Worm (Caenorhabditis elegans) whole organism, late embryonic: Measurements from ENCODE around the gene srxa-9.

Experiments
- K09A11.1 ChIP-seq: sonication (generic microtip); optimal IDR thresholded peaks from 2 replicates; lab custom pipeline; 2017; ENCODE audit warnings: antibody characterized with exemption, mild to moderate bottlenecking, missing genetic modification characterization, missing compliant biosample characterization; ENCODE audit not compliant: insufficient read depth
- T23F11.4 ChIP-seq: fragments of 200-800 bp; sonication (Bioruptor generic); optimal IDR thresholded peaks from 2 replicates; lab custom pipeline; 2018; ENCODE audit warnings: mild to moderate bottlenecking, missing genetic modification characterization, missing compliant biosample characterization
- ceh-22 ChIP-seq: sonication (generic microtip); optimal IDR thresholded peaks from 2 replicates; lab custom pipeline; 2017; ENCODE audit warnings: missing biosample characterization, missing genetic modification characterization
- ceh-24 ChIP-seq: sonication (generic microtip); optimal IDR thresholded peaks from 2 replicates; lab custom pipeline; 2016; ENCODE audit warnings: mild to moderate bottlenecking, missing genetic modification characterization, missing compliant biosample characterization
- ceh-30 ChIP-seq: fragments of 150-350 bp; optimal IDR thresholded peaks from 2 replicates; lab custom pipeline; 2014; ENCODE audit warnings: missing biosample characterization, missing genetic modification characterization
- ceh-31 ChIP-seq: sonication (generic microtip); optimal IDR thresholded peaks from 2 replicates; lab custom pipeline; 2016; ENCODE audit warnings: missing genetic modification characterization, missing compliant biosample characterization
- ceh-34 ChIP-seq: sonication (generic microtip); optimal IDR thresholded peaks from 2 replicates; lab custom pipeline; 2016; ENCODE audit warnings: mild to moderate bottlenecking, missing genetic modification characterization, missing compliant biosample characterization
- ceh-45 ChIP-seq: fragments of 200-800 bp; sonication (Bioruptor generic); IDR thresholded peaks from 2 replicates; pipeline ENCODE4 v1.3.6; 2022; ENCODE audit warnings: missing genetic modification reagents, missing genetic modification characterization, missing compliant biosample characterization
- ceh-6 ChIP-seq: fragments of 200-800 bp; sonication (Bioruptor generic); optimal IDR thresholded peaks from 2 replicates; lab custom pipeline; 2018; ENCODE audit warnings: mild to moderate bottlenecking, missing genetic modification characterization, missing compliant biosample characterization
- ceh-9 ChIP-seq: sonication (generic microtip); optimal IDR thresholded peaks from 2 replicates; lab custom pipeline; 2016; ENCODE audit warnings: mild to moderate bottlenecking, missing genetic modification characterization, inconsistent platforms, missing compliant biosample characterization
- che-1 ChIP-seq: sonication (generic microtip); optimal IDR thresholded peaks from 2 replicates; lab custom pipeline; 2016; ENCODE audit warnings: mild to moderate bottlenecking, missing genetic modification characterization, missing compliant biosample characterization
- hlh-30 ChIP-seq: sonication (generic microtip); optimal IDR thresholded peaks from 2 replicates; lab custom pipeline; 2017; ENCODE audit warnings: antibody characterized with exemption, missing genetic modification characterization, missing compliant biosample characterization; ENCODE audit not compliant: insufficient read depth
- hlh-6 ChIP-seq: sonication (generic microtip); optimal IDR thresholded peaks from 2 replicates; lab custom pipeline; 2016; ENCODE audit warnings: missing genotype, missing genetic modification characterization, missing compliant biosample characterization
- hlh-8 ChIP-seq: sonication (generic microtip); optimal IDR thresholded peaks from 2 replicates; lab custom pipeline; 2016; ENCODE audit warnings: missing genotype, missing genetic modification characterization, missing compliant biosample characterization
- mec-3 ChIP-seq: sonication (generic microtip); optimal IDR thresholded peaks from 2 replicates; lab custom pipeline; 2016; ENCODE audit warnings: borderline replicate concordance, missing genetic modification characterization, missing compliant biosample characterization
- nfya-1 ChIP-seq: sonication (generic microtip); optimal IDR thresholded peaks from 2 replicates; lab custom pipeline; 2017; ENCODE audit warnings: missing genetic modification characterization, mild to moderate bottlenecking, missing compliant biosample characterization, antibody characterized with exemption, moderate library complexity
- nhr-11 ChIP-seq: fragments of 150-350 bp; optimal IDR thresholded peaks from 2 replicates; lab custom pipeline; 2014; ENCODE audit warnings: missing biosample characterization, missing genetic modification characterization
- odd-2 ChIP-seq: sonication (generic microtip); optimal IDR thresholded peaks from 2 replicates; lab custom pipeline; 2017; ENCODE audit warnings: antibody characterized with exemption, mild to moderate bottlenecking, missing genetic modification characterization, missing compliant biosample characterization
- pat-9 ChIP-seq: fragments of 200-800 bp; sonication (Bioruptor generic); optimal IDR thresholded peaks from 2 replicates; lab custom pipeline; 2018; ENCODE audit warnings: mild to moderate bottlenecking, missing genetic modification characterization, moderate library complexity, missing compliant biosample characterization
- pax-1 ChIP-seq: fragments of 150-350 bp; optimal IDR thresholded peaks from 2 replicates; lab custom pipeline; 2014; ENCODE audit warnings: missing biosample characterization, missing genetic modification characterization
- pha-4 ChIP-seq: fragments of 150-350 bp; optimal IDR thresholded peaks from 2 replicates; lab custom pipeline; 2018; ENCODE audit warnings: missing biosample characterization, missing genetic modification reagents, missing genetic modification characterization
- ref-2 ChIP-seq: sonication (generic microtip); optimal IDR thresholded peaks from 2 replicates; lab custom pipeline; 2016; ENCODE audit warnings: missing genetic modification characterization, missing compliant biosample characterization
- rnt-1 ChIP-seq: sonication (generic microtip); optimal IDR thresholded peaks from 2 replicates; lab custom pipeline; 2016; ENCODE audit warnings: missing genetic modification characterization, missing compliant biosample characterization
- sdc-2 ChIP-seq: sonication (generic microtip); optimal IDR thresholded peaks from 2 replicates; lab custom pipeline; 2016; ENCODE audit warnings: missing genotype, missing genetic modification characterization, missing compliant biosample characterization
- sox-2 ChIP-seq: fragments of 200-800 bp; sonication (Bioruptor generic); IDR thresholded peaks from 2 replicates; pipeline ENCODE4 v1.3.6; 2022; ENCODE audit warnings: missing genetic modification reagents, missing genetic modification characterization, missing compliant biosample characterization
- sox-4 ChIP-seq: sonication (generic microtip); optimal IDR thresholded peaks from 2 replicates; lab custom pipeline; 2017; ENCODE audit warnings: mild to moderate bottlenecking, missing genetic modification characterization, inconsistent platforms, missing compliant biosample characterization
- syd-9 ChIP-seq: sonication (generic microtip); optimal IDR thresholded peaks from 2 replicates; lab custom pipeline; 2016; ENCODE audit warnings: mild to moderate bottlenecking, missing genetic modification characterization, moderate library complexity, missing compliant biosample characterization
- tbx-2 ChIP-seq: sonication (generic microtip); optimal IDR thresholded peaks from 2 replicates; lab custom pipeline; 2016; ENCODE audit warnings: missing genetic modification characterization, missing compliant biosample characterization
- ttx-3 ChIP-seq: sonication (generic microtip); optimal IDR thresholded peaks from 2 replicates; lab custom pipeline; 2016; ENCODE audit warnings: missing genetic modification reagents, missing genetic modification characterization, missing compliant biosample characterization
- unc-3 ChIP-seq, 2 experiments: fragments of 200-800 bp in 1 of 2; sonication (Bioruptor generic) in 1 of 2; sonication (generic microtip) in 1 of 2; conservative IDR thresholded peaks in 1 of 2; optimal IDR thresholded peaks in 1 of 2; 2 replicates each; pipeline versions ENCODE4 v1.3.6 to Lab custom; 2016 to 2022; ENCODE audit warnings: missing compliant biosample characterization in 2 of 2, missing genetic modification characterization in 2 of 2, missing genetic modification reagents in 1 of 2
- unc-42 ChIP-seq: sonication (generic microtip); optimal IDR thresholded peaks from 2 replicates; lab custom pipeline; 2016; ENCODE audit warnings: missing genotype, missing genetic modification characterization, missing compliant biosample characterization
- unc-55 ChIP-seq: sonication (generic microtip); optimal IDR thresholded peaks from 2 replicates; lab custom pipeline; 2017; ENCODE audit warnings: missing biosample characterization, missing genetic modification reagents, missing genetic modification characterization

The srxa-9 gene

DNA sequence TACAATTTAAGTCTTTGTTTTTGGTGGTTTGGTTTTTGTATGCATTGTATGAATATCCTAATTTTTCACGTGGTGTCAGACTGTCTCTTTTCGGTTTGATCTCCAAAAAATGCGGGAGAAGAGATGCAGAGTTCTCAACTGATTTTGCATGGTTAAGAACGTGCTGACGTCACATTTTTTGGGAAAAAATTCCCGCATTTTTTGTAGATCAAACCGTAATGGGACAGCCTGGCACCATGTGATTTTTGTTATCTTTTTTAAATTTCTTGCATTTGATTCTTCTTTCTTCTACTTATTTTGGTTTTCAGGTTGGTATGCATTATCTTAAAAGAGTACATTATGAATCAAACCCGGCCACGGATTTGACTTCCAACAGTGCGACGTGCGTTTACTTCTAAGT is 25.5 kb upstream of the srxa-9 start, which contains the start of gene ZK662.5:
TSS of gene ZK662.5 (plus strand) at position 301 of the 400 bp plus-strand sequence.
- no peak for TF ChIP-seq ceh-31 (tag; lab: Kevin White, UChicago)
- no peak for TF ChIP-seq pax-1
- no peak for TF ChIP-seq ttx-3 (tag; lab: Kevin White, UChicago)
- no peak for TF ChIP-seq unc-55 (GFP tag; lab: Kevin White, UChicago)
- no peak for TF ChIP-seq odd-2 (tag; lab: Kevin White, UChicago)

DNA sequence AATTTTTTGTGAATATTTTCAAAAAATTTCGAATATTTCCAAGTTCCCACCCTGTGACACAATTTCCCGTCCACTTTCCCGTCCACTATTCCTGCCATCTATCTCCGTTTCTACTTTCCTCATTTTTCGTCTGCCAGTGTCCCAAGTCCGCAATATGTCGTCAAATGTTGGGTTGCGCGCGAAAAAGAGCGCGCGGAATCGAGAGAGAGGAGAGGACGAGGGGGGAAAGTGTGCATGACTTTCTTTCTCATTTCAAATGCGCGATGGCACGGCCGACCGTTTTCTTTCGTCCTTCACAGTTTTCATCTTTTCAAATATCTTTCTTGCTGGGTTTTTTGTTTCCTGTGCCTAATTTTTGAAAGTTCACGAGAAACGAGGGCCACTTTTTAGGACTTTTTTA is 21.8 kb upstream of the srxa-9 start:
- TF ChIP-seq nfya-1 (tag; lab: Kevin White, UChicago) (peak; percentile 54), nhr-11 (tag; lab: Kevin White, UChicago) (no peak), ceh-24 (tag; lab: Kevin White, UChicago) (no peak), sdc-2 (tag; lab: Kevin White, UChicago) (peak; percentile 62), tbx-2 (peak; percentile 2), hlh-30 (tag; lab: Kevin White, UChicago) (peak; percentile 67)

DNA sequence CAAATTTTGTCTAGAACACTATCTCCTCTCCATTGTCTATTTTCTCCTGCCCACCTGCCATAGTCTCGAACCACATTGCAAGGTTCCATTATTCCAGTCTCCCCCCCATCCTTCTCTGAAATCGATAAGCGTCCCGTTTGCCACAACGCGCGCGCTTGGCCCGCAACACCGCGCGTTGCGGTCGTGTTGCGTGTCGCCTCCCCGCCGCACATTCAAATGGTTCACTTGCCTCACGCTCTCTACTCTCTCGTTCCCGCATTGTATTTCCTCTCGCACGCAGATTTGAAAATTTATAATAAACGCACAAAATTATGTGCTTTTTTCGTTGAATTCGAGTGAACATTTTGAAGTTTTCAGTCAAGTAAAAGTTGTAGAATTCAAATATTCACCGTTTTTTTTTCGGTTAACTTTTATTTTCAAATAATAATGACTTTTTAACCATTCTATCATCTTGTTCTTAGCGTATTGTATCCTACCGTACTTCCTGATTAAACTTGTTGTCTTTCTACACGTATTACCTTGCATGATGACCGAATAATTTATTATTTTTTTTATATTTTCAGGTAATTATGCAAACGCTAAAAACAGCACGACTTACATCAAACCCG is 21.1 kb upstream of the srxa-9 start, which contains the start of gene lin-15B:
TSS of gene lin-15B (plus strand) at position 558 of the 608 bp plus-strand sequence.
- TF ChIP-seq ceh-45 (GFP tag; lab: Robert Waterston, UW) = no peak
- TF ChIP-seq mec-3 (tag; lab: Kevin White, UChicago) = no peak
- no peak for TF ChIP-seq pat-9 (tag; lab: Kevin White, UChicago)
- TF ChIP-seq ceh-30 = no peak
- TF ChIP-seq odd-2 (tag; lab: Kevin White, UChicago) = no peak
- no peak for TF ChIP-seq ceh-22 (tag; lab: Kevin White, UChicago)
- TF ChIP-seq syd-9 (tag; lab: Kevin White, UChicago) = peak; percentile 16
- no peak for TF ChIP-seq ref-2 (tag; lab: Kevin White, UChicago)
- peak; percentile 7 for TF ChIP-seq ceh-34 (tag; lab: Kevin White, UChicago)
- TF ChIP-seq hlh-6 = no peak
- TF ChIP-seq unc-55 (GFP tag; lab: Kevin White, UChicago) = no peak
- TF ChIP-seq unc-42 (tag; lab: Kevin White, UChicago) = no peak
- peak; percentile 19 for TF ChIP-seq sdc-2 (tag; lab: Kevin White, UChicago)
- TF ChIP-seq hlh-8 (tag; lab: Kevin White, UChicago) = no peak
- TF ChIP-seq rnt-1 = peak; percentile 25
- TF ChIP-seq ceh-31 (tag; lab: Kevin White, UChicago) = peak; percentile 58

DNA sequence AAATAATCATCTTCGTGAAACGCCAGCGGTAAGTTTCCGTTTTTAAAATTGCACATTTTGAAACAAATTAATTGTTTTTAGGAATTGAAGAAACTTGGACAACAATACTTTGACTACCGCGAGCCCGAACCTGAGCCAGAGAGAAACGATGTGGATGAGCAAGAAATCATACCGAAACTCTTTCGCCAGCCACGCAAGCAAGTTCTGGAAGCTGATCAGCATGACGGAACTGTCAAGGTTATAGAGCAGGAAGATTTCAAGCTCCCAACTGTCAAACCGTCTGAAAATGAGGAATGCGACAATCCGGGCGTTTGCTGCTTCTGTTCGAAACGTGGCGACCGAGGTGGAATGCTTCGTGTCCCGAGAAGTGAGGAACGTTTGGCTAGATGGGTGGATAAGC is 16.5 kb upstream of the srxa-9 start:
- TF ChIP-seq hlh-8 (tag; lab: Kevin White, UChicago) (no peak), hlh-30 (tag; lab: Kevin White, UChicago) (no peak), sox-2 (no peak), unc-55 (GFP tag; lab: Kevin White, UChicago) (no peak), che-1 (tag; lab: Kevin White, UChicago) (no peak)
- TF ChIP-seq, all 69 proteins: peak for 0

DNA sequence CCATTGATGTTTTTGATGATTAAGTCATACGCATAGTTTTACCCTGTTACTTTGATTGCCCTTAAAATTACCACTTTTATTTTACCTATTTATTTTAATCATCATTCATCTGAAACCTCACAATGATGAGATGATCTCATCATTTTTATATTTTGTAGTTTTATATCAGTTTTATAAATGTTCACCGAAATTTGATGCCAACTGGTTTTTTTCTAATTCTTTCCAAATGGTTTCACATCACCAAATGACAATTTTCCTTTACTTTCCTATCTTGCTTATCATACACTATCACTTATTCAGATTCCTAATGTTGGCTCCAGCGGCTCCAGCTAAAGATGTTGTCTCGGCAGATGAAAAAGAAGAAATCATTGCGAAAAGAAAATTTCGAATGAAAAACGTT is 15.1 kb upstream of the srxa-9 start, which contains the start of gene lin-15A:
TSS of gene lin-15A (plus strand) at position 301 of the 400 bp plus-strand sequence.
- TF ChIP-seq K09A11.1 (tag; lab: Kevin White, UChicago) (no peak), ceh-9 (tag; lab: Kevin White, UChicago) (no peak), T23F11.4 (GFP tag; lab: Kevin White, UChicago) (no peak), syd-9 (tag; lab: Kevin White, UChicago) (no peak), sox-4 (tag; lab: Kevin White, UChicago) (no peak), pax-1 (no peak), ceh-6 (GFP tag; lab: Kevin White, UChicago) (no peak), hlh-6 (no peak), unc-3 (GFP tag; conservative IDR thresholded peaks at IDR 0.05; lab: Robert Waterston, UW) (no peak), unc-3 (tag; optimal IDR thresholded peaks at IDR 0.05; lab: Kevin White, UChicago) (no peak), hlh-30 (tag; lab: Kevin White, UChicago) (no peak), pha-4 (tag; lab: Kevin White, UChicago) (no peak), sdc-2 (tag; lab: Kevin White, UChicago) (no peak), ceh-31 (tag; lab: Kevin White, UChicago) (no peak)
